Worm (Caenorhabditis elegans): Measurements from ENCODE around the gene cal-3.
A peak's percentile ranks its signal among the peaks of the same experiment; 100 is the strongest.

cal-3 gene

ce11 chrIV:3875260-3875659 is 40.3 kb upstream of the cal-3 start (continued):
- no peak for TF ChIP-seq zag-1 (tag; optimal IDR thresholded peaks at IDR 0.05)
- no peak for TF ChIP-seq ces-1 (GFP tag; optimal IDR thresholded peaks at IDR 0.05)
- TF ChIP-seq dsc-1 (tag; optimal IDR thresholded peaks at IDR 0.05), result peak; percentile 41
- TF ChIP-seq irx-1 (tag; optimal IDR thresholded peaks at IDR 0.05), result no peak
- no peak for TF ChIP-seq fkh-10 (GFP tag; optimal IDR thresholded peaks at IDR 0.05)
- no peak for TF ChIP-seq aha-1 (tag; optimal IDR thresholded peaks at IDR 0.05)
- no peak for TF ChIP-seq F16B12.6 (tag; optimal IDR thresholded peaks at IDR 0.05)
- no peak for TF ChIP-seq sup-37 (GFP tag; optimal IDR thresholded peaks at IDR 0.05)
- TF ChIP-seq nhr-11 (tag; optimal IDR thresholded peaks at IDR 0.05), result no peak
- TF ChIP-seq pag-3 (tag; optimal IDR thresholded peaks at IDR 0.05; ENCODE audit: borderline replicate concordance, insufficient read depth), result no peak
- no peak for TF ChIP-seq C04F5.9 (tag; optimal IDR thresholded peaks at IDR 0.05)
- no peak for TF ChIP-seq nhr-90 (tag; optimal IDR thresholded peaks at IDR 0.05; ENCODE audit: poor library complexity)
- TF ChIP-seq nhr-237 (tag; optimal IDR thresholded peaks at IDR 0.05), result no peak
- TF ChIP-seq rnt-1 (tag; optimal IDR thresholded peaks at IDR 0.05), result peak; percentile 39
- no peak for TF ChIP-seq hlh-4 (tag; optimal IDR thresholded peaks at IDR 0.05)
- no peak for TF ChIP-seq egl-27 (tag; optimal IDR thresholded peaks at IDR 0.05)
- no peak for TF ChIP-seq snpc-4 (tag; optimal IDR thresholded peaks at IDR 0.05)
- no peak for TF ChIP-seq nhr-19 (GFP tag; conservative IDR thresholded peaks at IDR 0.05)
- no peak for TF ChIP-seq elt-2 (tag; optimal IDR thresholded peaks at IDR 0.05)
- no peak for TF ChIP-seq aly-2 (tag; optimal IDR thresholded peaks at IDR 0.05)
- peak; percentile 29 for TF ChIP-seq C16A3.4 (tag; optimal IDR thresholded peaks at IDR 0.05)
- TF ChIP-seq ceh-88 (GFP tag; IDR thresholded peaks at IDR 0.05), result no peak
- peak in 5 of 6 experiments; percentile 9 to 57 (median 22) for TF ChIP-seq elt-3 (tag; optimal IDR thresholded peaks at IDR 0.05)
- no peak for TF ChIP-seq fkh-8 (tag; optimal IDR thresholded peaks at IDR 0.05)
- no peak for TF ChIP-seq swsn-7 (tag; optimal IDR thresholded peaks at IDR 0.05)
- no peak for TF ChIP-seq nhr-28 (tag; optimal IDR thresholded peaks at IDR 0.05)
- TF ChIP-seq vab-15 (tag; optimal IDR thresholded peaks at IDR 0.05), result no peak
- TF ChIP-seq Y116A8C.19 (tag; optimal IDR thresholded peaks at IDR 0.05; ENCODE audit: borderline replicate concordance), result no peak
- no peak for TF ChIP-seq lin-13 (GFP tag; optimal IDR thresholded peaks at IDR 0.05)
- TF ChIP-seq pqm-1 (tag; optimal IDR thresholded peaks at IDR 0.05), result no peak
- TF ChIP-seq lin-15B (tag; optimal IDR thresholded peaks at IDR 0.05), result no peak
- TF ChIP-seq isw-1 (GFP tag; IDR thresholded peaks at IDR 0.05), result no peak
- TF ChIP-seq unc-62 (GFP tag; optimal IDR thresholded peaks at IDR 0.05), result no peak
- peak; percentile 21 for TF ChIP-seq skn-1 (tag; optimal IDR thresholded peaks at IDR 0.05)
- peak; percentile 9 for TF ChIP-seq mep-1 (tag; optimal IDR thresholded peaks at IDR 0.05)
- TF ChIP-seq zip-4 (GFP tag; optimal IDR thresholded peaks at IDR 0.05), result no peak
- no peak for TF ChIP-seq unc-130 (tag; optimal IDR thresholded peaks at IDR 0.05)
- no peak for TF ChIP-seq grh-1 (GFP tag; IDR thresholded peaks at IDR 0.05)
- no peak for TF ChIP-seq lir-3 (tag; optimal IDR thresholded peaks at IDR 0.05; ENCODE audit: poor library complexity)
- peak in 2 of 3 experiments; percentile 15 to 25 for TF ChIP-seq dpl-1 (GFP tag; optimal IDR thresholded peaks at IDR 0.05)
- peak in 1 of 2 experiments; percentile 38 for TF ChIP-seq lsy-2 (tag; optimal IDR thresholded peaks at IDR 0.05)
- TF ChIP-seq lin-14 (GFP tag; optimal IDR thresholded peaks at IDR 0.05), result peak; percentile 79
- no peak for TF ChIP-seq hlh-17 (GFP tag; optimal IDR thresholded peaks at IDR 0.05; ENCODE audit: borderline replicate concordance)
- no peak for TF ChIP-seq nhr-71 (tag; optimal IDR thresholded peaks at IDR 0.05)
- TF ChIP-seq pax-3 (tag; optimal IDR thresholded peaks at IDR 0.05), result no peak
- TF ChIP-seq xbp-1 (tag; optimal IDR thresholded peaks at IDR 0.05), result no peak
- TF ChIP-seq nhr-84 (tag; optimal IDR thresholded peaks at IDR 0.05), result no peak
- TF ChIP-seq sptf-1 (tag; optimal IDR thresholded peaks at IDR 0.05), result no peak
- no peak for TF ChIP-seq ztf-11 (tag; optimal IDR thresholded peaks at IDR 0.05)
- TF ChIP-seq jun-1 (tag; optimal IDR thresholded peaks at IDR 0.05), result peak; percentile 70
- TF ChIP-seq fkh-4 (tag; optimal IDR thresholded peaks at IDR 0.05; ENCODE audit: borderline replicate concordance), result no peak
- TF ChIP-seq nhr-76 (tag; optimal IDR thresholded peaks at IDR 0.05), result no peak
- no peak for TF ChIP-seq egl-13 (tag; optimal IDR thresholded peaks at IDR 0.05)

Data from whole organism, L1 larva.